Worm (Caenorhabditis elegans): ENCODE measurements around the gene zip-9.

zip-9 gene

ce11 chrV:10961448-10961870, 19.2 kb downstream of the zip-9 start (continued):
- TF ChIP-seq C38D4.7 (GFP tag; optimal IDR thresholded peaks at IDR 0.05) (no peak), ceh-2 (tag; optimal IDR thresholded peaks at IDR 0.05) (no peak), ceh-34 (tag; optimal IDR thresholded peaks at IDR 0.05) (peak; percentile 44)

DNA sequence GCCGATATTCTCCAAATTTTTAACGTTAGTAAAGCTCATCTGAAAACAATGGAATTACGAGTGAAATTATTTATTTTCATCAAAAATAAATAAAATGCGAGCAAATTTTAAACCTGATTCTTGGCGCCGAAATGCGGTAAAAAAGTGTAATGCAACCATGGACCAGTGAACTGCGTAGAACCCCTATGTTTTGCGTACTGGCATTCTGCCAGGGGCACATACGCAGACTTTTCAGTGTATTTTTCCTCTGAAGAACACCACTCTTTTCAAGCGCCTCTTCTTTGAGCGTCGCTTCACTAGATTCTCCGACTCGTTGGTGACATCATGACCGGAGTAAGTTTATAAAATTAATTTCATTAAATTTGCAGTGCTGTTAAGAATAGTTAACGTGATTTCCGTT, 23.2 kb downstream of the zip-9 start, which contains the start of the genes ctf-4 and eef-1G:
Gene ctf-4 (minus strand): TSS at position 39 of the 400 bp plus-strand sequence.
Gene eef-1G (plus strand): TSS at position 219 of the 400 bp plus-strand sequence.
- TF ChIP-seq madf-2 (tag; optimal IDR thresholded peaks at IDR 0.05): no peak
- TF ChIP-seq ceh-34 (tag; optimal IDR thresholded peaks at IDR 0.05): peak; percentile 69
- TF ChIP-seq T23F11.4 (GFP tag; optimal IDR thresholded peaks at IDR 0.05): no peak
- TF ChIP-seq pros-1 (tag; optimal IDR thresholded peaks at IDR 0.05): peak; percentile 5
- no peak for TF ChIP-seq mec-3 (tag; optimal IDR thresholded peaks at IDR 0.05; ENCODE audit: borderline replicate concordance)
- TF ChIP-seq ceh-6 (GFP tag; optimal IDR thresholded peaks at IDR 0.05): no peak
- peak; percentile 88 for TF ChIP-seq nfya-1 (tag; optimal IDR thresholded peaks at IDR 0.05)
- TF ChIP-seq nhr-232 (tag; optimal IDR thresholded peaks at IDR 0.05): no peak
- peak; percentile 90 for TF ChIP-seq rnt-1 (tag; optimal IDR thresholded peaks at IDR 0.05)
- no peak for TF ChIP-seq lim-6 (tag; optimal IDR thresholded peaks at IDR 0.05)
- TF ChIP-seq tbx-7 (tag; optimal IDR thresholded peaks at IDR 0.05): no peak
- TF ChIP-seq ceh-9 (tag; optimal IDR thresholded peaks at IDR 0.05): no peak
- no peak for TF ChIP-seq C08G9.2 (tag; optimal IDR thresholded peaks at IDR 0.05)
- peak; percentile 18 for TF ChIP-seq hlh-30 (tag; optimal IDR thresholded peaks at IDR 0.05; ENCODE audit: insufficient read depth)
- no peak for TF ChIP-seq F13H6.1 (tag; optimal IDR thresholded peaks at IDR 0.05)
- TF ChIP-seq ceh-45 (GFP tag; IDR thresholded peaks at IDR 0.05): no peak
- TF ChIP-seq sox-2 (GFP tag; IDR thresholded peaks at IDR 0.05): no peak
- no peak for TF ChIP-seq hlh-15 (tag; optimal IDR thresholded peaks at IDR 0.05)
- no peak for TF ChIP-seq ama-1 (optimal IDR thresholded peaks at IDR 0.05)
- TF ChIP-seq odd-2 (tag; optimal IDR thresholded peaks at IDR 0.05): no peak
- TF ChIP-seq C38D4.7 (GFP tag; optimal IDR thresholded peaks at IDR 0.05): no peak
- TF ChIP-seq ceh-14 (tag; optimal IDR thresholded peaks at IDR 0.05): peak; percentile 30
- TF ChIP-seq ztf-16 (tag; optimal IDR thresholded peaks at IDR 0.05): no peak
- TF ChIP-seq gmeb-2 (tag; optimal IDR thresholded peaks at IDR 0.05): no peak
- TF ChIP-seq zip-5 (tag; optimal IDR thresholded peaks at IDR 0.05): no peak
- TF ChIP-seq ceh-18 (tag; optimal IDR thresholded peaks at IDR 0.05): peak; percentile 62
- TF ChIP-seq unc-42 (tag; optimal IDR thresholded peaks at IDR 0.05): peak; percentile 52
- no peak for TF ChIP-seq ceh-22 (tag; optimal IDR thresholded peaks at IDR 0.05)
- no peak for TF ChIP-seq pag-3 (tag; optimal IDR thresholded peaks at IDR 0.05; ENCODE audit: borderline replicate concordance)
- no peak for TF ChIP-seq nhr-11 (tag; optimal IDR thresholded peaks at IDR 0.05)
- TF ChIP-seq pat-9 (tag; optimal IDR thresholded peaks at IDR 0.05): peak; percentile 41
- TF ChIP-seq dmd-4 (tag; optimal IDR thresholded peaks at IDR 0.05; ENCODE audit: borderline replicate concordance): no peak
- TF ChIP-seq pqm-1 (tag; optimal IDR thresholded peaks at IDR 0.05): peak; percentile 62
- peak; percentile 18 for TF ChIP-seq ceh-24 (tag; optimal IDR thresholded peaks at IDR 0.05)
- no peak for TF ChIP-seq fax-1 (tag; optimal IDR thresholded peaks at IDR 0.05)
- no peak for TF ChIP-seq unc-3 (GFP tag; conservative IDR thresholded peaks at IDR 0.05)
- no peak for TF ChIP-seq unc-3 (tag; optimal IDR thresholded peaks at IDR 0.05)
- TF ChIP-seq hlh-13 (GFP tag; optimal IDR thresholded peaks at IDR 0.05): no peak
- TF ChIP-seq ttx-3 (tag; optimal IDR thresholded peaks at IDR 0.05): no peak
- TF ChIP-seq K02D7.2 (tag; optimal IDR thresholded peaks at IDR 0.05): no peak
- no peak for TF ChIP-seq ceh-48 (tag; optimal IDR thresholded peaks at IDR 0.05)
- TF ChIP-seq unc-86 (tag; optimal IDR thresholded peaks at IDR 0.05): no peak
- TF ChIP-seq K09A11.1 (tag; optimal IDR thresholded peaks at IDR 0.05; ENCODE audit: insufficient read depth): no peak
- peak; percentile 29 for TF ChIP-seq ets-4 (tag; optimal IDR thresholded peaks at IDR 0.05)
- TF ChIP-seq che-1 (tag; optimal IDR thresholded peaks at IDR 0.05): no peak
- peak; percentile 85 for TF ChIP-seq dve-1 (tag; optimal IDR thresholded peaks at IDR 0.05)
- no peak for TF ChIP-seq pha-4 (tag; optimal IDR thresholded peaks at IDR 0.05)
- peak; percentile 18 for TF ChIP-seq ceh-2 (tag; optimal IDR thresholded peaks at IDR 0.05)
- TF ChIP-seq Y22D7AL.16 (tag; optimal IDR thresholded peaks at IDR 0.05): no peak
- no peak for TF ChIP-seq pha-2 (tag; optimal IDR thresholded peaks at IDR 0.05)
- TF ChIP-seq fkh-10 (GFP tag; optimal IDR thresholded peaks at IDR 0.05): no peak

Measured in whole organism, late embryonic.